Worm (Caenorhabditis elegans): ENCODE measurements around the gene slc-25A26.

slc-25A26 gene

DNA sequence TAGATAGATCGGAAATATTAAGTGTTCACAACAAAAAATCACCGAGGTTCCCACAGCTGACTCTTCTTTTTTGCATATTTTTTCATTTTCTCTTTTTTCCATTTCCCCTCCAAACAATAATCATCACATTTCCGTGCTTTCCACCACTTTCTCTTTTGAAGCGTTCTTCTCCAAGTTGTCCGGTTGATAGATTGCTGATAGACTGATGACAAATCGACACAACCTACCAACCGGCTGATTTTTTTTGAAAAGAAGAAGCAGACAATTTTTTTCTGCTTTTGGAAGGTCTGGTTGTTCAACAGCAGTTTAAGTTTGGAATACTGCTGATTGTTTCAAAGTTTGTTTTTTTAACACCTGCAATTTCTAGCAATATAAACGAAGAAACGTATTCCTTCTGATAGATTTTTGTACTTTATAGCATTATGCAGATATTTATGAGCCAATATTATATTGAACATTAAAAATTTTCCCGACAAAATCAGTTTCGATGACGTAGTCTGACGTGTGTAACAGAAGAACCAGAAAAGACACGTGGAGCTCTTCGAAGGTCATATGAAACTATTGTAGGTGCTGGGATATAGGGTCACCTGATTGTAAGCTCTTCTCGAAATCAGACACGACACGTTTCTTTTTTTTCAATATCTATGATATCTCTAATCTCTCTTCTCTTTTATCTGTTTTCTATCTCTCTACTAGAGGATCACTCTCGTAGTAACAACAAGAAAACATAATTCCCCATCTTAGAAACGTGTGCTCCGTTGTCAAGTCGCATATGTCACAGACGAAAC, 44.5 kb downstream of the slc-25A26 start:
- TF ChIP-seq unc-62 (GFP tag; optimal IDR thresholded peaks at IDR 0.05): no peak

DNA sequence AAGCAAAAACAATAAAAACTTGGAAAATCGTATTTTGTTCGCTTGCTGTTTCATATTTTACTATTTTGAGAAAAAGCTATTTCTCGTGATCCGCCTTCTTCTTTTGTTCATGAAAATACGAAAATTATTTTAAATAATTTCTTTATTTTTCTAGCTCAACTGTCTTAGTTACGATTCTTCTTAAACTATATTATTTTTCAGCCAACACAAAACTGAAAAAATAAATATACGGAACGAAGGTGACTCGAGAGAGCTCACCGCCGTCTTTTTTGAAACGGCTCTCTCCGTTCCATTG, 45.0 kb downstream of the slc-25A26 start, which contains the start of gene pdzd-8:
Gene pdzd-8, plus strand, starts transcription at position 196 of the 295 bp plus-strand sequence.
- no peak for TF ChIP-seq unc-62 (GFP tag; optimal IDR thresholded peaks at IDR 0.05)

DNA sequence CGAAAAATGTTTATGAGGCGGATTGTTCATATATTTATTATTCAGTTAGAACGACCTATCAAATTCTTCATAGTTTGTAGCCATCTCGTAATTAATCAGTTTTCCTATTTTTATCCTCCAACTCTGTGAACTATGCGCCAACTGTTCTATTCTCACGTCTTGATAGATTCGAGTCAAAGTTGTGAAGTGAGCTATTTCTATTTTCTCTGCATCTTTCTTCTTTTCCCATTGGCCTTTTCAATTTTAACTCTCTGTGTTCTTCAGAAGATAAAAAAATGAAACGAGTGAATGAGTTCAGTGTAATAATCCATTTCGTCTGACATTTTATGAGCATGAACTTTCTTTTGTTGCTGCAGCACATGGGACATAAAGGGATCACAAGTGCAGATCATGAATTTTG, 47.8 kb downstream of the slc-25A26 start:
- TF ChIP-seq unc-62 (GFP tag; optimal IDR thresholded peaks at IDR 0.05): no peak

DNA sequence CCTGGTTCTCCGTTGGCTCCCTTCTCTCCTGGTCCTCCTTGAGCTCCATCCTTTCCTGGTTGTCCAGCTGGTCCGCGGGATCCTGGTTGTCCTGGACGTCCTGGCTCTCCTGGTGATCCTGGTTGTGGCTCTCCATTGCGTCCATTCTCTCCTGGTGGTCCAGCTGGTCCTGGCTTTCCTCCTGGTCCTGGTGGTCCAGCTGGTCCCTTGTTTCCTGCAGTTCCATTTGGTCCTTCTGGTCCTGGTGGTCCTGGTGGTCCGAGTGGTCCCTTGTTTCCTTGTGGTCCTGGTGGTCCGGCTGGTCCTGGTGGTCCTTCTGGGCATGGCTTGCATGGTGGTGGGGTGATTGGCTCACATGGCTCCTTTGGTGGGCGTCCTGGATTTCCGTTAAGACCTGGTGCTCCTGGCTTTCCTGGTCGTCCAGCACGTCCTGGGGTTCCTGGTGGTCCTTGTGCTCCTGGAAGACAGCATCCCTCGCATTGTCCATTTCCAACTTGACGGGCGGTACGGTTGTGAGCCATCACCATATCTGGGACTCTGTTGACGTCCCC, 48.9 kb downstream of the slc-25A26 start:
- no peak for TF ChIP-seq unc-62 (GFP tag; optimal IDR thresholded peaks at IDR 0.05)

DNA sequence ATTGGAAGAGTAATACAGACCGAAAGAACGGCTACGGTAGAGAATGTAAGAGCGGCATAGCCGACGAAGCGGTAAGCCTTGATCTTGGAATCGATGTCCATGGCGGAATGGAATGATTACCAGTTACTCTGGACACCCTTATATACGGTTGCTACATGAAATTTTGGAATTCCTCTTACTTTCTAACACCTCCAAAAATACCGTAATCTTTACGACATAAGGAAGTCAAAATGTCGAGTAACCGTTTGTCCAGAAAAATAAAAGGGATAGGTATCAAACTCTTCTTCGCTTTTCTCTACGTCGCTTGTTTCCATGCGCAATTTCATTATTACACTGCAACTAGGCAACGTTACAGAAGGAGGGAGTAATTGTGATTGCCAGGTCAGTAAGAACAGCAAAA, 49.5 kb downstream of the slc-25A26 start, which contains the start of gene col-119:
Gene col-119, minus strand, starts transcription at position 101 of the 400 bp plus-strand sequence.
- no peak for TF ChIP-seq unc-62 (GFP tag; optimal IDR thresholded peaks at IDR 0.05)
